Fruit fly (Drosophila melanogaster) whole organism, embryonic: ENCODE measurements around the gene dyl.

Experiments
- Awh ChIP-seq: fragments of 200-800 bp; sonication (Bioruptor generic); IDR thresholded peaks from 2 replicates; pipeline ENCODE4, ENCODE4 v1.3.6; 2022; ENCODE audit warnings: missing biosample characterization, missing genetic modification characterization
- Blimp-1 ChIP-seq: fragments of 200-800 bp; sonication (Bioruptor generic); optimal IDR thresholded peaks from 3 replicates; lab custom pipeline; 2018; ENCODE audit warnings: missing biosample characterization, missing genetic modification characterization, mild to moderate bottlenecking, moderate library complexity, missing genetic modification reagents
- CG11247 ChIP-seq: fragments of 200-800 bp; sonication (Bioruptor generic); IDR thresholded peaks from 2 replicates; pipeline ENCODE4 v1.3.6; 2022; ENCODE audit warnings: missing biosample characterization, missing genetic modification characterization
- CG11560 ChIP-seq: fragments of 200-800 bp; sonication (Bioruptor generic); IDR thresholded peaks from 3 replicates; pipeline ENCODE4 v1.3.6; 2022; ENCODE audit warnings: missing biosample characterization, missing genetic modification characterization
- CG12299 ChIP-seq: fragments of 200-800 bp; sonication (Bioruptor generic); optimal IDR thresholded peaks from 2 replicates; lab custom pipeline; 2018; ENCODE audit warnings: missing biosample characterization, mild to moderate bottlenecking, missing genetic modification characterization
- CG14014 ChIP-seq: fragments of 200-800 bp; sonication (Bioruptor generic); IDR thresholded peaks from 2 replicates; pipeline ENCODE4 v1.3.6; 2022; ENCODE audit warnings: missing biosample characterization, missing genetic modification characterization
- CG15514 ChIP-seq: fragments of 200-800 bp; sonication (Bioruptor generic); optimal IDR thresholded peaks from 3 replicates; lab custom pipeline; 2017; ENCODE audit warnings: missing biosample characterization, missing genetic modification characterization, mild to moderate bottlenecking, moderate library complexity, missing genetic modification reagents
- CG16863 ChIP-seq: fragments of 200-800 bp; sonication (Bioruptor generic); optimal IDR thresholded peaks from 3 replicates; lab custom pipeline; 2016; ENCODE audit warnings: missing biosample characterization, missing genetic modification characterization
- CG17612 ChIP-seq: fragments of 200-800 bp; sonication (Bioruptor generic); IDR thresholded peaks from 2 replicates; pipeline ENCODE4 v1.3.6; 2022; ENCODE audit warnings: missing biosample characterization, missing genetic modification characterization
- CG1832 ChIP-seq: fragments of 200-800 bp; sonication (Bioruptor generic); optimal IDR thresholded peaks from 2 replicates; lab custom pipeline; 2017; ENCODE audit warnings: missing biosample characterization, mild to moderate bottlenecking, missing genetic modification characterization, inconsistent platforms
- CG18599 ChIP-seq: fragments of 200-800 bp; sonication (Bioruptor generic); optimal IDR thresholded peaks from 3 replicates; lab custom pipeline; 2017; ENCODE audit warnings: missing biosample characterization, missing genetic modification characterization, mild to moderate bottlenecking, moderate library complexity, missing genetic modification reagents
- CG2120 ChIP-seq: fragments of 200-800 bp; sonication (Bioruptor generic); optimal IDR thresholded peaks from 3 replicates; lab custom pipeline; 2016; ENCODE audit warnings: missing biosample characterization, missing genetic modification characterization
- CG2199 ChIP-seq: fragments of 200-800 bp; sonication (Bioruptor generic); IDR thresholded peaks from 3 replicates; pipeline ENCODE4 v1.3.6; 2022; ENCODE audit warnings: missing biosample characterization, missing genetic modification characterization
- CG30431 ChIP-seq: fragments of 200-800 bp; sonication (Bioruptor generic); optimal IDR thresholded peaks from 2 replicates; lab custom pipeline; 2017; ENCODE audit warnings: missing biosample characterization, missing genetic modification characterization
- CG3163 ChIP-seq: fragments of 200-800 bp; sonication (Bioruptor generic); optimal IDR thresholded peaks from 3 replicates; lab custom pipeline; 2016; ENCODE audit warnings: missing biosample characterization, missing genetic modification characterization
- CG32767 ChIP-seq: fragments of 200-800 bp; sonication (Bioruptor generic); IDR thresholded peaks from 2 replicates; pipeline ENCODE4 v1.3.6; 2022; ENCODE audit warnings: missing biosample characterization, missing genetic modification characterization
- CG42726 ChIP-seq: fragments of 200-800 bp; sonication (Bioruptor generic); IDR thresholded peaks from 2 replicates; pipeline ENCODE4 v1.3.6; 2022; ENCODE audit warnings: missing biosample characterization, missing genetic modification characterization; ENCODE audit not compliant: partially characterized antibody
- CG4282 ChIP-seq: fragments of 200-800 bp; sonication (Bioruptor generic); optimal IDR thresholded peaks from 2 replicates; lab custom pipeline; 2016; ENCODE audit warnings: missing biosample characterization, missing genetic modification characterization
- CG4617 ChIP-seq: fragments of 200-800 bp; sonication (Bioruptor generic); optimal IDR thresholded peaks from 3 replicates; lab custom pipeline; 2016; ENCODE audit warnings: missing biosample characterization, missing genetic modification characterization, borderline replicate concordance
- CG6654 ChIP-seq: fragments of 200-800 bp; sonication (Bioruptor generic); optimal IDR thresholded peaks from 2 replicates; lab custom pipeline; 2017; ENCODE audit warnings: missing biosample characterization, mild to moderate bottlenecking, missing genetic modification characterization
- CG6689 ChIP-seq: fragments of 200-800 bp; sonication (Bioruptor generic); IDR thresholded peaks from 2 replicates; pipeline ENCODE4 v1.3.6; 2022; ENCODE audit warnings: missing biosample characterization, missing genetic modification characterization
- CG7839 ChIP-seq: fragments of 200-800 bp; sonication (Bioruptor generic); optimal IDR thresholded peaks from 3 replicates; lab custom pipeline; 2018; ENCODE audit warnings: missing biosample characterization, mild to moderate bottlenecking, missing genetic modification characterization, moderate library complexity
- CG8478 ChIP-seq: fragments of >200 bp; optimal IDR thresholded peaks from 2 replicates; lab custom pipeline; 2018
- CG8924 ChIP-seq: fragments of 200-800 bp; optimal IDR thresholded peaks from 3 replicates; lab custom pipeline; 2019; ENCODE audit warnings: missing biosample characterization, mild to moderate bottlenecking, missing genetic modification characterization, moderate library complexity
- CG9727 ChIP-seq: fragments of 200-800 bp; sonication (Bioruptor generic); optimal IDR thresholded peaks from 3 replicates; lab custom pipeline; 2017; ENCODE audit warnings: missing biosample characterization, mild to moderate bottlenecking, missing genetic modification characterization
- Doc3 ChIP-seq: fragments of 200-800 bp; sonication (Bioruptor generic); IDR thresholded peaks from 3 replicates; pipeline ENCODE4 v1.3.6; 2022; ENCODE audit warnings: missing biosample characterization, missing genetic modification characterization; ENCODE audit not compliant: partially characterized antibody
- Gsc ChIP-seq: fragments of 200-800 bp; sonication (Bioruptor generic); IDR thresholded peaks from 2 replicates; pipeline ENCODE4 v1.3.6; 2022; ENCODE audit warnings: missing biosample characterization, missing genetic modification characterization
- Hr3 ChIP-seq: fragments of 200-800 bp; sonication (Bioruptor generic); optimal IDR thresholded peaks from 3 replicates; lab custom pipeline; 2016; ENCODE audit warnings: missing biosample characterization, missing genetic modification characterization
- Meics ChIP-seq: fragments of 200-800 bp; sonication (Bioruptor generic); optimal IDR thresholded peaks from 2 replicates; lab custom pipeline; 2017; ENCODE audit warnings: missing biosample characterization, mild to moderate bottlenecking, missing genetic modification characterization
- NC2α ChIP-seq: fragments of 200-800 bp; sonication (Bioruptor generic); optimal IDR thresholded peaks from 2 replicates; lab custom pipeline; 2016; ENCODE audit warnings: missing biosample characterization, missing genetic modification characterization
- NK7.1 ChIP-seq: fragments of 200-800 bp; sonication (Bioruptor generic); optimal IDR thresholded peaks from 3 replicates; lab custom pipeline; 2016; ENCODE audit warnings: missing biosample characterization, missing genetic modification characterization
- Nf-YC ChIP-seq: fragments of 200-800 bp; optimal IDR thresholded peaks from 3 replicates; lab custom pipeline; 2019; ENCODE audit warnings: missing biosample characterization, mild to moderate bottlenecking, missing genetic modification characterization, moderate library complexity
- bab2 ChIP-seq: fragments of 200-800 bp; sonication (Bioruptor generic); optimal IDR thresholded peaks from 2 replicates; lab custom pipeline; 2016; ENCODE audit warnings: missing biosample characterization, missing genetic modification characterization
- bsh ChIP-seq, 2 experiments: fragments of 200-800 bp; sonication (Bioruptor generic); optimal IDR thresholded peaks; 2 replicates each; lab custom pipeline; 2017 to 2018; ENCODE audit warnings: mild to moderate bottlenecking in 2 of 2, missing biosample characterization in 2 of 2, missing genetic modification characterization in 2 of 2, moderate library complexity in 1 of 2
- fu2 ChIP-seq: fragments of 200-800 bp; sonication (Bioruptor generic); optimal IDR thresholded peaks from 2 replicates; lab custom pipeline; 2016; ENCODE audit warnings: missing biosample characterization, missing genetic modification characterization
- hkb ChIP-seq, 2 experiments: fragments of 200-800 bp in 1 of 2; fragments of >200 bp in 1 of 2; sonication (Bioruptor generic) in 1 of 2; IDR thresholded peaks in 1 of 2; optimal IDR thresholded peaks in 1 of 2; 2 replicates each; pipeline versions ENCODE4 v1.3.6 to Lab custom; 2017 to 2022; ENCODE audit warnings: missing biosample characterization in 1 of 2, missing genetic modification characterization in 1 of 2
- kni ChIP-seq: fragments of 200-800 bp; sonication (Bioruptor generic); optimal IDR thresholded peaks from 3 replicates; lab custom pipeline; 2017; ENCODE audit warnings: mild to moderate bottlenecking, missing biosample characterization, missing genetic modification reagents, missing genetic modification characterization
- maf-S ChIP-seq: fragments of 200-800 bp; sonication (Bioruptor generic); optimal IDR thresholded peaks from 2 replicates; lab custom pipeline; 2016; ENCODE audit warnings: missing biosample characterization, missing genetic modification characterization
- mld ChIP-seq: fragments of 200-800 bp; sonication (Bioruptor generic); IDR thresholded peaks from 3 replicates; pipeline ENCODE4 v1.3.6; 2022; ENCODE audit warnings: missing biosample characterization, missing genetic modification characterization; ENCODE audit not compliant: partially characterized antibody
- otp ChIP-seq: fragments of 200-800 bp; sonication (Bioruptor generic); IDR thresholded peaks from 3 replicates; pipeline ENCODE4, ENCODE4 v1.3.6; 2022; ENCODE audit warnings: missing biosample characterization, missing genetic modification characterization
- pan ChIP-seq, 4 experiments: fragments of >200 bp in 3 of 4; fragments of 200-800 bp in 1 of 4; sonication (Bioruptor generic) in 1 of 4; optimal IDR thresholded peaks in 3 of 4; IDR thresholded peaks in 1 of 4; 2 replicates each; pipeline versions ENCODE4 v1.3.6 to Lab custom; 2017 to 2022; ENCODE audit warnings: missing biosample characterization in 2 of 4, missing genetic modification characterization in 2 of 4, mixed read lengths in 1 of 4
- pfk ChIP-seq: fragments of 200-800 bp; sonication (Bioruptor generic); optimal IDR thresholded peaks from 2 replicates; lab custom pipeline; 2018; ENCODE audit warnings: missing biosample characterization, mild to moderate bottlenecking, missing genetic modification characterization, moderate library complexity
- prd ChIP-seq, 3 experiments: fragments of >200 bp in 2 of 3; fragments of 200-800 bp in 1 of 3; sonication (Bioruptor generic) in 1 of 3; optimal IDR thresholded peaks in 2 of 3; IDR thresholded peaks in 1 of 3; 2 replicates in 2 of 3; 3 replicates in 1 of 3; pipeline versions ENCODE4 v1.3.6 to Lab custom; 2017 to 2022; ENCODE audit warnings: missing biosample characterization in 1 of 3, missing genetic modification characterization in 1 of 3
- rib ChIP-seq: fragments of 200-800 bp; sonication (Bioruptor generic); IDR thresholded peaks from 2 replicates; pipeline ENCODE4 v1.3.6; 2022; ENCODE audit warnings: missing biosample characterization, missing genetic modification characterization
- sisA ChIP-seq: fragments of 200-800 bp; sonication (Bioruptor generic); IDR thresholded peaks from 2 replicates; pipeline ENCODE4 v1.3.6; 2022; ENCODE audit warnings: missing biosample characterization, missing genetic modification characterization
- tio ChIP-seq: fragments of 200-800 bp; sonication (Bioruptor generic); optimal IDR thresholded peaks from 2 replicates; lab custom pipeline; 2017; ENCODE audit warnings: missing biosample characterization, missing genetic modification characterization, inconsistent platforms
- ttk ChIP-seq: fragments of 200-800 bp; sonication (Bioruptor generic); IDR thresholded peaks from 2 replicates; pipeline ENCODE4 v2.1.2; 2022; ENCODE audit warnings: missing biosample characterization, missing genetic modification characterization
- wek ChIP-seq: fragments of 200-800 bp; sonication (Bioruptor generic); optimal IDR thresholded peaks from 3 replicates; lab custom pipeline; 2018; ENCODE audit warnings: missing biosample characterization, mild to moderate bottlenecking, missing genetic modification characterization, moderate library complexity

The dyl gene

DNA sequence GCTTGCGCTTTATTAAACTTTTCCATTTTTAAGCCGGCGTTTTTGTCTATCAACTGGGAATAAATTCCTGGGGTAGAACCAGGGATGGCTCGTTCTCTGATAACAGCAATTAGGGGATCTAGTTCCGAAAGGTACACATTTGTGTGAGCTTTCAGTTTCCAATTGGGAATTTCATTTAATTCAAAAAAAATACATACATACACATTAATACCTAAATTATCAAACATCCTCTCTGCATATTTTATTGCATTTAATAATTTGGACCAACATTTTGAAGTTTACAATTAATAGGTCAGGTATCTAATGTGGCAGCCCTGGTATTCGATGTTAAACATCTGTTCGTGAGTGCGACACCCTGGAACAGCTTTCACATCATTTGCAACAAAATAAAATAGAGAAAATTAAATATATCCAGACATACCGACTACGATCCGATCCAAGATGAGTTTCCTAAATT lies 48.4 kb downstream of the dyl start, which contains the start of the genes CG15011 and CG1309 (continued):
- TF ChIP-seq CG9727 (GFP tag; lab: Kevin White, UChicago) (peak; percentile 84), pan (optimal IDR thresholded peaks at IDR 0.05; lab: Kevin White, UChicago) (no peak), pan (GFP tag; optimal IDR thresholded peaks at IDR 0.05 in 1 of 2, IDR thresholded peaks at IDR 0.05 in 1 of 2) (peak in 1 of 2 experiments; percentile 55), CG11247 (GFP tag; lab: Robert Waterston, UW) (peak; percentile 56; the same call in 1 of the 2 replicates), ttk (GFP tag; lab: Robert Waterston, UW) (peak; percentile 79), CG15514 (GFP tag; lab: Kevin White, UChicago) (peak; percentile 100), CG16863 (GFP tag; lab: Kevin White, UChicago) (peak; percentile 83), Hr3 (GFP tag; lab: Kevin White, UChicago) (peak; percentile 93), CG42726 (GFP tag; lab: Robert Waterston, UW) (no peak), kni (peak; percentile 59), CG8478 (lab: Kevin White, UChicago) (no peak), Nf-YC (peak; percentile 79), CG4282 (no peak), CG6654 (peak; percentile 39), CG3163 (GFP tag; lab: Kevin White, UChicago) (peak; percentile 63), NK7.1 (peak; percentile 79), hkb (optimal IDR thresholded peaks at IDR 0.05; lab: Kevin White, UChicago) (no peak), hkb (GFP tag; IDR thresholded peaks at IDR 0.05; lab: Robert Waterston, UW) (peak; percentile 60; the same call in 1 of the 2 replicates), Gsc (GFP tag; lab: Robert Waterston, UW) (no peak), CG2199 (GFP tag; lab: Robert Waterston, UW) (0 out of 3 replicates have a peak, but pooled peaks have one; percentile 23), CG6689 (GFP tag; lab: Robert Waterston, UW) (peak; percentile 70), CG18599 (GFP tag; lab: Kevin White, UChicago) (peak; percentile 83), Meics (peak; percentile 77), Awh (GFP tag; lab: Robert Waterston, UW) (peak; percentile 47; the same call in 1 of the 2 replicates), otp (GFP tag; lab: Robert Waterston, UW) (peak; percentile 70; the same call in 2 of the 3 replicates), CG4617 (GFP tag; lab: Kevin White, UChicago) (peak; percentile 91), bab2 (GFP tag; lab: Kevin White, UChicago) (peak; percentile 87), CG17612 (GFP tag; lab: Robert Waterston, UW) (0 out of 2 replicates have a peak, but pooled peaks have one; percentile 6), NC2α (peak; percentile 67), CG7839 (tag; lab: Kevin White, UChicago) (peak; percentile 85), CG1832 (GFP tag; lab: Kevin White, UChicago) (no peak), pfk (GFP tag; lab: Kevin White, UChicago) (no peak), Doc3 (GFP tag; lab: Robert Waterston, UW) (0 out of 3 replicates have a peak, but pooled peaks have one; percentile 40), Blimp-1 (peak; percentile 77), rib (GFP tag; lab: Robert Waterston, UW) (0 out of 2 replicates have a peak, but pooled peaks have one; percentile 35), maf-S (GFP tag; lab: Kevin White, UChicago) (peak; percentile 87), wek (no peak), CG30431 (GFP tag; lab: Kevin White, UChicago) (peak; percentile 40), tio (GFP tag; lab: Kevin White, UChicago) (no peak), sisA (peak; percentile 84), mld (GFP tag; lab: Robert Waterston, UW) (no peak), fu2 (peak; percentile 81), CG12299 (tag; lab: Kevin White, UChicago) (peak; percentile 67), prd (optimal IDR thresholded peaks at IDR 0.05; lab: Kevin White, UChicago) (no peak), prd (GFP tag; IDR thresholded peaks at IDR 0.05; lab: Robert Waterston, UW) (peak; percentile 88), CG32767 (peak; percentile 96), CG14014 (GFP tag; lab: Robert Waterston, UW) (peak; percentile 71), CG11560 (tag; lab: Robert Waterston, UW) (peak; percentile 41; the same call in 1 of the 3 replicates), CG8924 (tag; lab: Kevin White, UChicago) (peak; percentile 84), CG2120 (peak; percentile 94), bsh (GFP tag; optimal IDR thresholded peaks at IDR 0.05; lab: Kevin White, UChicago) (peak; percentile 33 to 83)
